Fruit fly (Drosophila melanogaster) whole organism, wandering third instar larva: ENCODE measurements around the gene CG1463.

Experiments used
- Abd-B ChIP-seq: fragments of >200 bp; optimal IDR thresholded peaks from 2 replicates; lab custom pipeline; 2017; ENCODE audit warnings: missing biosample characterization, missing genetic modification characterization
- CG32264 ChIP-seq: fragments of 200-800 bp; sonication (Bioruptor generic); optimal IDR thresholded peaks from 2 replicates; lab custom pipeline; 2016; ENCODE audit warnings: missing biosample characterization, missing genetic modification characterization
- CG9705 ChIP-seq: fragments of 200-800 bp; sonication (Bioruptor generic); optimal IDR thresholded peaks from 2 replicates; lab custom pipeline; 2018; ENCODE audit warnings: missing biosample characterization, mild to moderate bottlenecking, missing genetic modification characterization
- CrebA ChIP-seq: fragments of 200-800 bp; sonication (Bioruptor generic); optimal IDR thresholded peaks from 2 replicates; lab custom pipeline; 2016; ENCODE audit warnings: missing biosample characterization, mild to moderate bottlenecking, missing genetic modification characterization, borderline replicate concordance
- Dfd ChIP-seq: fragments of >200 bp; optimal IDR thresholded peaks from 2 replicates; lab custom pipeline; 2017; ENCODE audit warnings: missing biosample characterization, missing genetic modification characterization
- Dif ChIP-seq: fragments of 200-275, 200-300 bp; sonication (Bioruptor generic); optimal IDR thresholded peaks from 2 replicates; lab custom pipeline; 2018; ENCODE audit warnings: missing biosample characterization, missing genetic modification characterization; ENCODE audit not compliant: partially characterized antibody
- GATAd ChIP-seq: sonication (Bioruptor generic); optimal IDR thresholded peaks from 2 replicates; lab custom pipeline; 2016; ENCODE audit warnings: missing biosample characterization, missing genetic modification characterization
- HLH106 ChIP-seq: fragments of 200-800 bp; optimal IDR thresholded peaks from 3 replicates; lab custom pipeline; 2019; ENCODE audit warnings: missing biosample characterization, mild to moderate bottlenecking, missing genetic modification characterization, moderate library complexity
- Hnf4 ChIP-seq: fragments of 200-800 bp; sonication (Bioruptor generic); optimal IDR thresholded peaks from 2 replicates; lab custom pipeline; 2016; ENCODE audit warnings: missing biosample characterization, mild to moderate bottlenecking, missing genetic modification characterization
- Hr78 ChIP-seq: fragments of >200 bp; optimal IDR thresholded peaks from 2 replicates; lab custom pipeline; 2017; ENCODE audit warnings: missing biosample characterization, missing genetic modification characterization
- Hr83 ChIP-seq: fragments of 200-300 bp; sonication (Bioruptor generic); optimal IDR thresholded peaks from 2 replicates; lab custom pipeline; 2016; ENCODE audit warnings: missing biosample characterization, mild to moderate bottlenecking, missing genetic modification characterization, moderate library complexity; ENCODE audit not compliant: poor library complexity, severe bottlenecking
- Jra ChIP-seq: sonication (Bioruptor generic); optimal IDR thresholded peaks from 2 replicates; lab custom pipeline; 2016; ENCODE audit warnings: missing biosample characterization, missing genetic modification characterization
- Mio ChIP-seq: sonication (Bioruptor generic); optimal IDR thresholded peaks from 2 replicates; lab custom pipeline; 2016; ENCODE audit warnings: missing biosample characterization, missing genetic modification characterization
- Myc ChIP-seq: fragments of >200 bp; optimal IDR thresholded peaks from 2 replicates; lab custom pipeline; 2017
- N ChIP-seq: fragments of >200 bp; optimal IDR thresholded peaks from 2 replicates; lab custom pipeline; 2018; ENCODE audit warnings: missing biosample characterization, missing external identifiers, missing genetic modification characterization
- OdsH ChIP-seq: fragments of 200-800 bp; sonication (Bioruptor generic); optimal IDR thresholded peaks from 2 replicates; lab custom pipeline; 2016; ENCODE audit warnings: missing biosample characterization, mild to moderate bottlenecking, missing genetic modification characterization
- Rel ChIP-seq, 2 experiments: fragments of 200-800 bp; sonication (Bioruptor generic) in 1 of 2; optimal IDR thresholded peaks; 2 replicates in 1 of 2; 3 replicates in 1 of 2; lab custom pipeline; 2016 to 2019; ENCODE audit warnings: mild to moderate bottlenecking in 2 of 2, missing biosample characterization in 2 of 2, missing genetic modification characterization in 2 of 2, moderate library complexity in 1 of 2
- Sp1 ChIP-seq: fragments of 200-800 bp; sonication (Bioruptor generic); optimal IDR thresholded peaks from 3 replicates; lab custom pipeline; 2019; ENCODE audit warnings: missing biosample characterization, mild to moderate bottlenecking, missing genetic modification characterization, moderate library complexity
- Vsx2 ChIP-seq: fragments of 200-300, 225-300 bp; sonication (Bioruptor generic); optimal IDR thresholded peaks from 2 replicates; lab custom pipeline; 2018; ENCODE audit warnings: missing biosample characterization, missing genetic modification characterization; ENCODE audit not compliant: partially characterized antibody
- br ChIP-seq: fragments of 200-800 bp; sonication (Bioruptor generic); optimal IDR thresholded peaks from 2 replicates; lab custom pipeline; 2016; ENCODE audit warnings: missing biosample characterization, missing genetic modification characterization
- brk ChIP-seq: fragments of 200-800 bp; sonication (Bioruptor generic); optimal IDR thresholded peaks from 2 replicates; lab custom pipeline; 2016; ENCODE audit warnings: missing biosample characterization, mild to moderate bottlenecking, missing genetic modification characterization
- dl ChIP-seq, 2 experiments: fragments of 175-275, 200-275 bp in 1 of 2; fragments of 200-275 bp in 1 of 2; sonication (Bioruptor generic); optimal IDR thresholded peaks; lab custom pipeline; 2018; ENCODE audit warnings: mild to moderate bottlenecking in 2 of 2, missing biosample characterization in 2 of 2, missing genetic modification characterization in 2 of 2, moderate library complexity in 2 of 2; ENCODE audit not compliant: partially characterized antibody in 2 of 2, insufficient read depth in 1 of 2
- dmrt93B ChIP-seq: fragments of 200-800 bp; sonication (Bioruptor generic); optimal IDR thresholded peaks from 2 replicates; lab custom pipeline; 2018; ENCODE audit warnings: missing biosample characterization, mild to moderate bottlenecking, missing genetic modification characterization
- dsf ChIP-seq: sonication (Bioruptor generic); optimal IDR thresholded peaks from 2 replicates; lab custom pipeline; 2016; ENCODE audit warnings: missing biosample characterization, missing genetic modification characterization, borderline replicate concordance
- ey ChIP-seq: fragments of 200-800 bp; sonication (Bioruptor generic); optimal IDR thresholded peaks from 2 replicates; lab custom pipeline; 2016; ENCODE audit warnings: missing biosample characterization, missing genetic modification characterization
- foxo ChIP-seq, 2 experiments: fragments of 200-800 bp; sonication (Bioruptor generic); optimal IDR thresholded peaks; 2 replicates in 1 of 2; 3 replicates in 1 of 2; lab custom pipeline; 2016 to 2017; ENCODE audit warnings: missing biosample characterization in 2 of 2, missing genetic modification characterization in 2 of 2
- fru ChIP-seq: fragments of 200-800 bp; sonication (Bioruptor generic); optimal IDR thresholded peaks from 3 replicates; lab custom pipeline; 2016; ENCODE audit warnings: missing biosample characterization, mild to moderate bottlenecking, missing genetic modification characterization
- h ChIP-seq: fragments of 200-800 bp; sonication (Bioruptor generic); optimal IDR thresholded peaks from 3 replicates; lab custom pipeline; 2016; ENCODE audit warnings: missing biosample characterization, mild to moderate bottlenecking, missing genetic modification characterization
- jim ChIP-seq: fragments of 175-275, 200-325 bp; sonication (Bioruptor generic); optimal IDR thresholded peaks from 2 replicates; lab custom pipeline; 2016; ENCODE audit warnings: missing biosample characterization, mild to moderate bottlenecking, missing genetic modification characterization
- lola ChIP-seq: fragments of >200 bp; optimal IDR thresholded peaks from 2 replicates; lab custom pipeline; 2017; ENCODE audit warnings: missing biosample characterization, missing genetic modification characterization
- pan ChIP-seq: fragments of >200 bp; optimal IDR thresholded peaks from 2 replicates; lab custom pipeline; 2017
- psq ChIP-seq: fragments of 200-800 bp; sonication (Bioruptor generic); optimal IDR thresholded peaks from 3 replicates; lab custom pipeline; 2017; ENCODE audit warnings: missing biosample characterization, mild to moderate bottlenecking, missing genetic modification characterization, moderate library complexity
- rgr ChIP-seq: fragments of 200-800 bp; sonication (Bioruptor generic); optimal IDR thresholded peaks from 3 replicates; lab custom pipeline; 2016; ENCODE audit warnings: missing biosample characterization, mild to moderate bottlenecking, missing genetic modification characterization
- sage ChIP-seq: fragments of 200-800 bp; sonication (Bioruptor generic); optimal IDR thresholded peaks from 2 replicates; lab custom pipeline; 2016; ENCODE audit warnings: missing biosample characterization, mild to moderate bottlenecking, missing genetic modification characterization
- sv ChIP-seq: fragments of 200-800 bp; sonication (Bioruptor generic); optimal IDR thresholded peaks from 3 replicates; lab custom pipeline; 2016; ENCODE audit warnings: missing biosample characterization, missing genetic modification characterization
- tai ChIP-seq: sonication (Bioruptor generic); optimal IDR thresholded peaks from 2 replicates; lab custom pipeline; 2016; ENCODE audit warnings: missing biosample characterization, missing genetic modification characterization
- usp ChIP-seq: fragments of >200 bp; optimal IDR thresholded peaks from 2 replicates; lab custom pipeline; 2017; ENCODE audit warnings: missing biosample characterization, missing genetic modification characterization
- woc ChIP-seq: sonication (Bioruptor generic); optimal IDR thresholded peaks from 2 replicates; lab custom pipeline; 2016; ENCODE audit warnings: missing biosample characterization, mild to moderate bottlenecking, missing genetic modification characterization

Gene CG1463

DNA sequence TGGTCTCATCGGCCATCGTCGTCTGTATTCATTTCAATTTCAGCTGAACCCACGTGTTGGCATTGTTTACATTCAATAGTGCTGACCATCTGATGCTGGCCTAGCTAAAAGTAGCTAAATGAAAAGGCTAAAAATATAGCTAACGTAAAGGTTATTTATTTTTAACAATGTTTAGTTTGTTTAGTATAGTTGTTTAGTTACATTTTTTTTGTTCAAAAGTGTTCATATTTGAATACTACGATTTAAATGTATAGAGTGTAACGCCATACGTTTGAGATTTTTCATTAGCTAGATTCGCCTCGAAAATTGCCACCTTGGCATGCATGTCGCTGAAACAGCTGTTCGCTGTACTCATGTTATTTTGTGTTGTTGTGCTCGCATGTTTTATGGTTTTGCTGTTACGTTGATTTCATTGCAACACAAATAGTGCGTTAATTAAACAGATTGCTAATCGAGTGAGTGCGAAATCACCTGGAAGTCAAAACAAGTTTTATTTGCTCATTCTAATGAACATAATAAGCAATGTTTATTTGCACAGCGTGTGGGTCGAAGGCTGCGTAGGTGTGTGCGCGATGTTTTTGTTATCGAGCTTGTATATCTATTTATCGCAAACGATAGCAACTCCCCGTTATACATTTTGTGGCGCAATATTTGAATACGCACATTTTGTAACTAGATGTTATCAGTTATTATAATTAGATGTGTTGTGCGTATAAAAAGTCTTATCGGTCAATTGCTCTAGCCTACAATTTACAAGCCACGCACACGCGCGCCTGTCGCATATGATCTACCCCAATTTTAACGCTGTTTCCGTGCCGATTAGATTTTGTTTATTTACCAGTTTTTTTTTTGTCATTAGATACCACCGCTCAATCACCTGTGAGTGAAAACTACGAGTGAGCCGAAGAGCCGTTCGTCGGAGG is at the start of gene CG1463, which contains the start of gene Fpgs1:
Gene CG1463, minus strand, starts transcription at position 132 of the 923 bp plus-strand sequence.
Gene Fpgs1, plus strand, starts transcription at position 332 of the 923 bp plus-strand sequence.
- TF ChIP-seq OdsH (GFP tag; lab: Kevin White, UChicago): no peak
- TF ChIP-seq foxo (GFP tag; optimal IDR thresholded peaks at IDR 0.05; lab: Kevin White, UChicago): no peak
- TF ChIP-seq GATAd (GFP tag; lab: Kevin White, UChicago): no peak
- TF ChIP-seq Hr78: no peak
- no peak for TF ChIP-seq Vsx2
- TF ChIP-seq Jra: peak; percentile 55
- peak; percentile 99 for TF ChIP-seq Myc
- TF ChIP-seq sage (GFP tag; lab: Kevin White, UChicago): no peak
- no peak for TF ChIP-seq Abd-B
- peak; percentile 31 for TF ChIP-seq CG9705 (GFP tag; lab: Kevin White, UChicago)
- no peak for TF ChIP-seq Dfd
- no peak for TF ChIP-seq tai (GFP tag; lab: Kevin White, UChicago)
- no peak for TF ChIP-seq CG32264 (GFP tag; lab: Kevin White, UChicago)
- TF ChIP-seq sv: no peak
- TF ChIP-seq rgr (GFP tag; lab: Kevin White, UChicago): no peak
- TF ChIP-seq psq (GFP tag; lab: Kevin White, UChicago): peak; percentile 30
- no peak for TF ChIP-seq dsf (GFP tag; lab: Kevin White, UChicago)
- no peak for TF ChIP-seq usp (GFP tag; lab: Kevin White, UChicago)
- peak; percentile 14 for TF ChIP-seq ey (GFP tag; lab: Kevin White, UChicago)
- no peak for TF ChIP-seq pan
- TF ChIP-seq br (GFP tag; lab: Kevin White, UChicago): no peak
- no peak for TF ChIP-seq HLH106 (tag; lab: Kevin White, UChicago)

DNA sequence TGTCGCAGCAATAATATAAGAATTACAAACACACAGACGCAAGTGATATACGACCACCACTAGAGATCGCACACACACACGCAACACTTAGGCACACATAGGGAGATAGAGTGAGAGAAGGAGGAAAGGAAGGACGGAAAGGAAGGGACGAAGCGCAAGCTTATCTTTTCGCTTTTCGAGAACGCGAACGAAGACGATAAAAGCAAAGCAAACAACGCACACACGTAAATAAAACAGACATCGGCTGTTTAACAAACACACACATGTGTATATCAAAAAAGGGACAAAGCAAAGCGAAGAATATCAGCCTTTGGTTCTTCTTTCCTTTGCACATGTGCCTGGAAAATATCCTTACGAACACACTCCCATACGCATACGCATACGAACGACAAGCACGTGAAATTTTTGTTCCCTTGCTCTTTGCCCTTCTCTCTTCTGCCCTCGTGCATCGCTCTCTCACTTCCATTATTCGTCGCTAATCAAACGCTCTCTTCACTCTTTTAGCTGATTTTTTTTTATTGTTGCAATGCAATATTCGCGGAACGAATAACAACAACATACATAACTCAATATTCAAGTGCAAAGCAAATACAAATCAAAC is 48.7 kb upstream of the CG1463 start:
- TF ChIP-seq Hr83: peak; percentile 53
- peak in 1 of 2 experiments; percentile 20 for TF ChIP-seq foxo (GFP tag; optimal IDR thresholded peaks at IDR 0.05; lab: Kevin White, UChicago)
- no peak for TF ChIP-seq dl (GFP tag; optimal IDR thresholded peaks at IDR 0.05; lab: Kevin White, UChicago; ENCODE audit: insufficient read depth in 1 of 2, partially characterized antibody in 2 of 2)
- peak; percentile 31 for TF ChIP-seq brk
- no peak for TF ChIP-seq dmrt93B (GFP tag; lab: Kevin White, UChicago)
- TF ChIP-seq usp (GFP tag; lab: Kevin White, UChicago): no peak
- TF ChIP-seq GATAd (GFP tag; lab: Kevin White, UChicago): no peak
- TF ChIP-seq Sp1 (GFP tag; lab: Kevin White, UChicago): peak; percentile 48
- no peak for TF ChIP-seq Mio (GFP tag; lab: Kevin White, UChicago)
- TF ChIP-seq lola (GFP tag; lab: Kevin White, UChicago): no peak
- TF ChIP-seq Vsx2: no peak
- no peak for TF ChIP-seq Dfd
- TF ChIP-seq N: peak; percentile 4
- TF ChIP-seq Jra: peak; percentile 56
- TF ChIP-seq Hnf4 (GFP tag; lab: Kevin White, UChicago): peak; percentile 52
- TF ChIP-seq Dif (GFP tag; lab: Kevin White, UChicago): peak; percentile 31
- TF ChIP-seq pan: no peak
- no peak for TF ChIP-seq CG9705 (GFP tag; lab: Kevin White, UChicago)
- peak; percentile 33 for TF ChIP-seq OdsH (GFP tag; lab: Kevin White, UChicago)
- no peak for TF ChIP-seq sage (GFP tag; lab: Kevin White, UChicago)
- TF ChIP-seq rgr (GFP tag; lab: Kevin White, UChicago): peak; percentile 50
- TF ChIP-seq jim (GFP tag; lab: Kevin White, UChicago): peak; percentile 9
- peak; percentile 60 for TF ChIP-seq Rel (GFP tag; optimal IDR thresholded peaks at IDR 0.05; lab: Kevin White, UChicago)
- peak; percentile 70 for TF ChIP-seq Rel (tag; optimal IDR thresholded peaks at IDR 0.05; lab: Kevin White, UChicago)
- TF ChIP-seq HLH106 (tag; lab: Kevin White, UChicago): peak; percentile 1
- TF ChIP-seq psq (GFP tag; lab: Kevin White, UChicago): peak; percentile 96
- no peak for TF ChIP-seq Abd-B
- TF ChIP-seq tai (GFP tag; lab: Kevin White, UChicago): no peak
- TF ChIP-seq br (GFP tag; lab: Kevin White, UChicago): peak; percentile 13
- TF ChIP-seq Hr78: no peak
- no peak for TF ChIP-seq sv
- no peak for TF ChIP-seq ey (GFP tag; lab: Kevin White, UChicago)
- TF ChIP-seq fru (GFP tag; lab: Kevin White, UChicago): peak; percentile 57
- peak; percentile 17 for TF ChIP-seq woc (GFP tag; lab: Kevin White, UChicago)
- no peak for TF ChIP-seq CG32264 (GFP tag; lab: Kevin White, UChicago)
- peak; percentile 70 for TF ChIP-seq h (GFP tag; lab: Kevin White, UChicago)
- peak; percentile 57 for TF ChIP-seq CrebA (GFP tag; lab: Kevin White, UChicago)
